Fruit fly (Drosophila melanogaster): Measurements from ENCODE around the gene Men-b.
A peak's percentile ranks its signal among the peaks of the same experiment; 100 is the strongest.

Men-b gene

DNA sequence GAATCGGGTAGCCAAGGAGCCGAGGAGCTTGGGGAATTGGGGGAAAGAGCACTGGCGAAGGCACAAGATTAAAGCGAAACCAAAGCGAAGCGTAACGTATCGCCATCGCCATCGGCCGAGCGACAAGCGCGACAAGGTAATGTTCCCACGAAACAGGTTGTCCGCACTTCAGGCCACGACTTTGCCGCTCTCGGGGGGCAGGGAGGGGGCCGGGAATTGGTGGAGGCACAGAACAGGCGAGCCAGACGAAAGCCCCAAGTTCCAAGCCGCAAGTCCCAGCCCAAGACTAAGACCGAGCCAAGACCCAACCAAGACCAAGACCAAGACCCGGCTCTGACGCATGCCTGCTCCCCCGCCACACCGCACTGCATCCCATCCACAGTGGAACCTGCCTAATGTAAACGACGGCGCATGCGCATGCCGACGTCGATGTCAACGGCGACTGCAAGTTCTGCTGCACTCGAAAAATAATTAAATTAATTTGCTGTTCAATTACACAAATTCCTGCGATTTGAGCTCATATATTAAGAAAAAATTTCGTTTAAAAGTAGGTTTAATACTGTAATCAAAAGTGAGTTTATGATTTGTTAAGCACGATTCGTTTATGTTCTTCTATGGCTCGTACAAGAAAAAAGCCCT lies 34.6 kb downstream of the Men-b start (continued):
- TF ChIP-seq Ptx1 (GFP tag; IDR thresholded peaks at IDR 0.05) (no peak), CG3163 (GFP tag; optimal IDR thresholded peaks at IDR 0.05) (no peak), prd (optimal IDR thresholded peaks at IDR 0.05) (no peak), prd (GFP tag; IDR thresholded peaks at IDR 0.05) (peak; percentile 42; the same call in 2 of the 3 replicates), bab2 (GFP tag; optimal IDR thresholded peaks at IDR 0.05) (no peak), ac (GFP tag; optimal IDR thresholded peaks at IDR 0.05) (no peak), Lpt (GFP tag; optimal IDR thresholded peaks at IDR 0.05) (no peak), pb (GFP tag; optimal IDR thresholded peaks at IDR 0.05) (no peak), CG13775 (GFP tag; optimal IDR thresholded peaks at IDR 0.05) (no peak), pan (optimal IDR thresholded peaks at IDR 0.05) (no peak), pan (GFP tag; optimal IDR thresholded peaks at IDR 0.05 in 1 of 2, IDR thresholded peaks at IDR 0.05 in 1 of 2) (no peak), CG3847 (GFP tag; IDR thresholded peaks at IDR 0.05) (no peak), pita (GFP tag; optimal IDR thresholded peaks at IDR 0.05) (no peak), h (optimal IDR thresholded peaks at IDR 0.05) (no peak), Meics (GFP tag; optimal IDR thresholded peaks at IDR 0.05) (no peak), CG34376 (GFP tag; optimal IDR thresholded peaks at IDR 0.05) (no peak), Drgx (GFP tag; IDR thresholded peaks at IDR 0.05) (peak; percentile 66), nom (GFP tag; optimal IDR thresholded peaks at IDR 0.05) (peak; percentile 54), CG4730 (GFP tag; IDR thresholded peaks at IDR 0.05) (no peak), Deaf1 (tag; optimal IDR thresholded peaks at IDR 0.05) (peak; percentile 12), CG15011 (GFP tag; optimal IDR thresholded peaks at IDR 0.05) (no peak), da (GFP tag; optimal IDR thresholded peaks at IDR 0.05) (no peak), sima (GFP tag; optimal IDR thresholded peaks at IDR 0.05) (no peak), Hmr (GFP tag; optimal IDR thresholded peaks at IDR 0.05) (no peak), TFAM (GFP tag; optimal IDR thresholded peaks at IDR 0.05) (no peak), CG3995 (GFP tag; optimal IDR thresholded peaks at IDR 0.05) (peak; percentile 61), dati (GFP tag; IDR thresholded peaks at IDR 0.05) (no peak), luna (GFP tag; optimal IDR thresholded peaks at IDR 0.05) (no peak), Rx (GFP tag; IDR thresholded peaks at IDR 0.05) (no peak), CG2202 (tag; optimal IDR thresholded peaks at IDR 0.05) (no peak), PHDP (tag; optimal IDR thresholded peaks at IDR 0.05) (no peak), ara (GFP tag; IDR thresholded peaks at IDR 0.05) (no peak), fd64A (GFP tag; optimal IDR thresholded peaks at IDR 0.05) (no peak), tup (GFP tag; optimal IDR thresholded peaks at IDR 0.05) (no peak), CG12155 (GFP tag; optimal IDR thresholded peaks at IDR 0.05) (no peak), Blimp-1 (GFP tag; optimal IDR thresholded peaks at IDR 0.05) (peak; percentile 28), Sin3A (optimal IDR thresholded peaks at IDR 0.05) (no peak), HLH54F (GFP tag; optimal IDR thresholded peaks at IDR 0.05) (no peak), CG10462 (GFP tag; optimal IDR thresholded peaks at IDR 0.05) (no peak), CG31441 (GFP tag; IDR thresholded peaks at IDR 0.05) (peak; percentile 17; the same call in 1 of the 2 replicates), Antp (GFP tag; optimal IDR thresholded peaks at IDR 0.05) (no peak), CG18619 (GFP tag; optimal IDR thresholded peaks at IDR 0.05) (no peak), CG3407 (GFP tag; optimal IDR thresholded peaks at IDR 0.05) (no peak), sug (tag; optimal IDR thresholded peaks at IDR 0.05) (no peak), sqz (GFP tag; optimal IDR thresholded peaks at IDR 0.05) (no peak), p53 (GFP tag; optimal IDR thresholded peaks at IDR 0.05) (no peak), mam (GFP tag; optimal IDR thresholded peaks at IDR 0.05) (no peak), sisA (GFP tag; IDR thresholded peaks at IDR 0.05) (no peak), D (optimal IDR thresholded peaks at IDR 0.05) (no peak), D (GFP tag; optimal IDR thresholded peaks at IDR 0.05) (no peak), CG12236 (GFP tag; optimal IDR thresholded peaks at IDR 0.05) (no peak), CG11560 (tag; IDR thresholded peaks at IDR 0.05) (no peak), Awh (GFP tag; IDR thresholded peaks at IDR 0.05) (no peak), Ada2b (GFP tag; IDR thresholded peaks at IDR 0.05) (no peak)

Measured in whole organism, embryonic.